Worm (Caenorhabditis elegans) whole organism, late embryonic: ENCODE results near the gene Y39A1A.31.

ENCODE experiments used
- F13H6.1 ChIP-seq: sonication (generic microtip); optimal IDR thresholded peaks from 2 replicates; lab custom pipeline; 2016; ENCODE audit warnings: missing genetic modification characterization, missing compliant biosample characterization
- K02D7.2 ChIP-seq: sonication (generic microtip); optimal IDR thresholded peaks from 2 replicates; lab custom pipeline; 2017; ENCODE audit warnings: mild to moderate bottlenecking, missing genetic modification characterization, missing compliant biosample characterization
- Y22D7AL.16 ChIP-seq: sonication (generic microtip); optimal IDR thresholded peaks from 2 replicates; lab custom pipeline; 2016; ENCODE audit warnings: missing genetic modification characterization, missing compliant biosample characterization
- ahr-1 ChIP-seq: sonication (generic microtip); optimal IDR thresholded peaks from 2 replicates; lab custom pipeline; 2016; ENCODE audit warnings: missing genetic modification characterization, missing compliant biosample characterization
- ama-1 ChIP-seq: fragments of 150-350 bp; optimal IDR thresholded peaks from 2 replicates; lab custom pipeline; 2014
- ceh-14 ChIP-seq: sonication (generic microtip); optimal IDR thresholded peaks from 2 replicates; lab custom pipeline; 2016; ENCODE audit warnings: missing genotype, missing genetic modification characterization, missing compliant biosample characterization
- ceh-18 ChIP-seq: sonication (generic microtip); optimal IDR thresholded peaks from 2 replicates; lab custom pipeline; 2016; ENCODE audit warnings: missing genetic modification characterization, missing compliant biosample characterization
- ceh-19 ChIP-seq: fragments of 200-800 bp; sonication (Bioruptor generic); optimal IDR thresholded peaks from 2 replicates; lab custom pipeline; 2018; ENCODE audit warnings: mild to moderate bottlenecking, missing genetic modification characterization, missing compliant biosample characterization
- ceh-2 ChIP-seq: sonication (generic microtip); optimal IDR thresholded peaks from 2 replicates; lab custom pipeline; 2016; ENCODE audit warnings: missing genotype, missing genetic modification characterization, missing compliant biosample characterization
- ceh-22 ChIP-seq: sonication (generic microtip); optimal IDR thresholded peaks from 2 replicates; lab custom pipeline; 2017; ENCODE audit warnings: missing biosample characterization, missing genetic modification characterization
- ceh-24 ChIP-seq: sonication (generic microtip); optimal IDR thresholded peaks from 2 replicates; lab custom pipeline; 2016; ENCODE audit warnings: mild to moderate bottlenecking, missing genetic modification characterization, missing compliant biosample characterization
- ceh-30 ChIP-seq: fragments of 150-350 bp; optimal IDR thresholded peaks from 2 replicates; lab custom pipeline; 2014; ENCODE audit warnings: missing biosample characterization, missing genetic modification characterization
- ceh-9 ChIP-seq: sonication (generic microtip); optimal IDR thresholded peaks from 2 replicates; lab custom pipeline; 2016; ENCODE audit warnings: mild to moderate bottlenecking, missing genetic modification characterization, inconsistent platforms, missing compliant biosample characterization
- che-1 ChIP-seq: sonication (generic microtip); optimal IDR thresholded peaks from 2 replicates; lab custom pipeline; 2016; ENCODE audit warnings: mild to moderate bottlenecking, missing genetic modification characterization, missing compliant biosample characterization
- dmd-4 ChIP-seq: sonication (generic microtip); optimal IDR thresholded peaks from 2 replicates; lab custom pipeline; 2016; ENCODE audit warnings: borderline replicate concordance, missing genetic modification characterization, missing compliant biosample characterization
- dve-1 ChIP-seq: sonication (generic microtip); optimal IDR thresholded peaks from 2 replicates; lab custom pipeline; 2017; ENCODE audit warnings: antibody characterized with exemption, mild to moderate bottlenecking, missing genetic modification characterization, missing compliant biosample characterization
- elt-4 ChIP-seq: sonication (generic microtip); optimal IDR thresholded peaks from 2 replicates; lab custom pipeline; 2016; ENCODE audit warnings: missing genetic modification characterization, missing compliant biosample characterization
- ets-4 ChIP-seq: sonication (generic microtip); optimal IDR thresholded peaks from 2 replicates; lab custom pipeline; 2016; ENCODE audit warnings: missing genetic modification characterization, missing compliant biosample characterization
- eyg-1 ChIP-seq: sonication (generic microtip); optimal IDR thresholded peaks from 2 replicates; lab custom pipeline; 2016; ENCODE audit warnings: missing genotype, missing genetic modification characterization, missing compliant biosample characterization
- fax-1 ChIP-seq: sonication (generic microtip); optimal IDR thresholded peaks from 2 replicates; lab custom pipeline; 2016; ENCODE audit warnings: missing genotype, missing genetic modification characterization, missing compliant biosample characterization
- fkh-10 ChIP-seq: fragments of 150-350 bp; optimal IDR thresholded peaks from 2 replicates; lab custom pipeline; 2014; ENCODE audit warnings: missing biosample characterization, missing genetic modification reagents, missing genetic modification characterization
- hlh-13 ChIP-seq: fragments of 200-800 bp; sonication (Bioruptor generic); optimal IDR thresholded peaks from 2 replicates; lab custom pipeline; 2018; ENCODE audit warnings: mild to moderate bottlenecking, missing genetic modification characterization, missing compliant biosample characterization
- hlh-15 ChIP-seq: sonication (generic microtip); optimal IDR thresholded peaks from 2 replicates; lab custom pipeline; 2016; ENCODE audit warnings: missing genetic modification characterization, missing compliant biosample characterization
- lim-6 ChIP-seq: sonication (generic microtip); optimal IDR thresholded peaks from 2 replicates; lab custom pipeline; 2016; ENCODE audit warnings: missing genetic modification characterization, missing compliant biosample characterization
- lin-11 ChIP-seq: fragments of 200-800 bp; sonication (Bioruptor generic); optimal IDR thresholded peaks from 2 replicates; lab custom pipeline; 2018; ENCODE audit warnings: mild to moderate bottlenecking, missing genetic modification characterization, missing compliant biosample characterization
- madf-2 ChIP-seq: sonication (generic microtip); optimal IDR thresholded peaks from 2 replicates; lab custom pipeline; 2017; ENCODE audit warnings: missing genetic modification characterization, missing compliant biosample characterization
- mec-3 ChIP-seq: sonication (generic microtip); optimal IDR thresholded peaks from 2 replicates; lab custom pipeline; 2016; ENCODE audit warnings: borderline replicate concordance, missing genetic modification characterization, missing compliant biosample characterization
- nfya-1 ChIP-seq: sonication (generic microtip); optimal IDR thresholded peaks from 2 replicates; lab custom pipeline; 2017; ENCODE audit warnings: missing genetic modification characterization, mild to moderate bottlenecking, missing compliant biosample characterization, antibody characterized with exemption, moderate library complexity
- npax-4 ChIP-seq: sonication (generic microtip); optimal IDR thresholded peaks from 2 replicates; lab custom pipeline; 2016; ENCODE audit warnings: missing genetic modification characterization, missing compliant biosample characterization
- odd-2 ChIP-seq: sonication (generic microtip); optimal IDR thresholded peaks from 2 replicates; lab custom pipeline; 2017; ENCODE audit warnings: antibody characterized with exemption, mild to moderate bottlenecking, missing genetic modification characterization, missing compliant biosample characterization
- pat-9 ChIP-seq: fragments of 200-800 bp; sonication (Bioruptor generic); optimal IDR thresholded peaks from 2 replicates; lab custom pipeline; 2018; ENCODE audit warnings: mild to moderate bottlenecking, missing genetic modification characterization, moderate library complexity, missing compliant biosample characterization
- pax-1 ChIP-seq: fragments of 150-350 bp; optimal IDR thresholded peaks from 2 replicates; lab custom pipeline; 2014; ENCODE audit warnings: missing biosample characterization, missing genetic modification characterization
- pha-2 ChIP-seq: sonication (generic microtip); optimal IDR thresholded peaks from 2 replicates; lab custom pipeline; 2017; ENCODE audit warnings: mild to moderate bottlenecking, missing genetic modification characterization, missing compliant biosample characterization
- pha-4 ChIP-seq: fragments of 150-350 bp; optimal IDR thresholded peaks from 2 replicates; lab custom pipeline; 2018; ENCODE audit warnings: missing biosample characterization, missing genetic modification reagents, missing genetic modification characterization
- pqm-1 ChIP-seq: sonication (generic microtip); optimal IDR thresholded peaks from 2 replicates; lab custom pipeline; 2016; ENCODE audit warnings: missing genetic modification characterization, missing compliant biosample characterization
- sdc-2 ChIP-seq: sonication (generic microtip); optimal IDR thresholded peaks from 2 replicates; lab custom pipeline; 2016; ENCODE audit warnings: missing genotype, missing genetic modification characterization, missing compliant biosample characterization
- sox-2 ChIP-seq: fragments of 200-800 bp; sonication (Bioruptor generic); IDR thresholded peaks from 2 replicates; pipeline ENCODE4 v1.3.6; 2022; ENCODE audit warnings: missing genetic modification reagents, missing genetic modification characterization, missing compliant biosample characterization
- sox-4 ChIP-seq: sonication (generic microtip); optimal IDR thresholded peaks from 2 replicates; lab custom pipeline; 2017; ENCODE audit warnings: mild to moderate bottlenecking, missing genetic modification characterization, inconsistent platforms, missing compliant biosample characterization
- syd-9 ChIP-seq: sonication (generic microtip); optimal IDR thresholded peaks from 2 replicates; lab custom pipeline; 2016; ENCODE audit warnings: mild to moderate bottlenecking, missing genetic modification characterization, moderate library complexity, missing compliant biosample characterization
- tbx-2 ChIP-seq: sonication (generic microtip); optimal IDR thresholded peaks from 2 replicates; lab custom pipeline; 2016; ENCODE audit warnings: missing genetic modification characterization, missing compliant biosample characterization
- unc-42 ChIP-seq: sonication (generic microtip); optimal IDR thresholded peaks from 2 replicates; lab custom pipeline; 2016; ENCODE audit warnings: missing genotype, missing genetic modification characterization, missing compliant biosample characterization
- zip-5 ChIP-seq: sonication (generic microtip); optimal IDR thresholded peaks from 2 replicates; lab custom pipeline; 2016; ENCODE audit warnings: missing genetic modification characterization, missing compliant biosample characterization
- ztf-16 ChIP-seq: sonication (generic microtip); optimal IDR thresholded peaks from 2 replicates; lab custom pipeline; 2017; ENCODE audit warnings: missing genetic modification characterization, missing compliant biosample characterization

The Y39A1A.31 gene

DNA sequence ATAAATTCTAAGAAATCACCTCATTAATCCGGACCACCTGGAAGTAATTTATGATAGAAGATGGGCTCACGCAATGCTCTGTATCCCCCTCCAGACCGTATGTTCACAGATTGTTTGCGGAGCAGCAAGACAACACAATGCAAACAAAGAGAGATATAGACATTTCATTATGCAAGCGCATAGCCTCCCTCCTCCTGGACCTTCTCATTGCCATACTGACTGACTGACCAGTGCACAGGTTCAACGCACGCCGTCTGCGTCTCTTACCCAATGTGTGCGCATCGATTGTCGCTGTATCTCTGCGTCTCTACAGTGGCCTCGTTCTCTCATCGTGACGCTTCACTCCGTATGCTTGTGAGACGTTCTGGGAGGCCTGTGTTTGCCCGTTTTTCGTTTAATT lies 37.3 kb downstream of the Y39A1A.31 start (continued):
- TF ChIP-seq dve-1, result peak; percentile 12
- TF ChIP-seq pqm-1 (tag; lab: Kevin White, UChicago), result no peak
- no peak for TF ChIP-seq ceh-30 (tag; lab: Kevin White, UChicago)
- TF ChIP-seq odd-2 (tag; lab: Kevin White, UChicago), result no peak
- TF ChIP-seq Y22D7AL.16 (tag; lab: Kevin White, UChicago), result no peak
- TF ChIP-seq zip-5 (tag; lab: Kevin White, UChicago), result no peak
- TF ChIP-seq ceh-22 (tag; lab: Kevin White, UChicago), result no peak
- no peak for TF ChIP-seq ceh-14 (tag; lab: Kevin White, UChicago)
- peak; percentile 4 for TF ChIP-seq ztf-16 (tag; lab: Kevin White, UChicago)
- TF ChIP-seq elt-4 (tag; lab: Kevin White, UChicago), result no peak
- no peak for TF ChIP-seq pat-9
- TF ChIP-seq sox-4 (tag; lab: Kevin White, UChicago), result no peak
- TF ChIP-seq ama-1, result no peak
- no peak for TF ChIP-seq F13H6.1 (tag; lab: Kevin White, UChicago)
- TF ChIP-seq sdc-2 (tag; lab: Kevin White, UChicago), result no peak
- no peak for TF ChIP-seq che-1 (tag; lab: Kevin White, UChicago)
- peak; percentile 75 for TF ChIP-seq tbx-2 (tag; lab: Kevin White, UChicago)
- no peak for TF ChIP-seq fax-1 (tag; lab: Kevin White, UChicago)
- no peak for TF ChIP-seq eyg-1 (tag; lab: Kevin White, UChicago)
- TF ChIP-seq ceh-9, result no peak
- no peak for TF ChIP-seq npax-4 (tag; lab: Kevin White, UChicago)
- no peak for TF ChIP-seq lim-6 (tag; lab: Kevin White, UChicago)
- no peak for TF ChIP-seq ceh-18 (tag; lab: Kevin White, UChicago)
- TF ChIP-seq ceh-24 (tag; lab: Kevin White, UChicago), result no peak
- no peak for TF ChIP-seq fkh-10
- no peak for TF ChIP-seq hlh-15 (tag; lab: Kevin White, UChicago)
- TF ChIP-seq ahr-1 (tag; lab: Kevin White, UChicago), result no peak
- TF ChIP-seq unc-42 (tag; lab: Kevin White, UChicago), result peak; percentile 14
- peak; percentile 49 for TF ChIP-seq sox-2 (GFP tag; lab: Robert Waterston, UW)
- TF ChIP-seq mec-3 (tag; lab: Kevin White, UChicago), result no peak
- peak; percentile 16 for TF ChIP-seq ceh-19 (GFP tag; lab: Kevin White, UChicago)
- TF ChIP-seq ets-4, result peak; percentile 47
- no peak for TF ChIP-seq syd-9
- no peak for TF ChIP-seq hlh-13
- TF ChIP-seq K02D7.2, result no peak
- no peak for TF ChIP-seq pha-4 (tag; lab: Kevin White, UChicago)
- peak; percentile 84 for TF ChIP-seq nfya-1
- no peak for TF ChIP-seq pax-1 (tag; lab: Kevin White, UChicago)
- no peak for TF ChIP-seq pha-2
- no peak for TF ChIP-seq madf-2

DNA sequence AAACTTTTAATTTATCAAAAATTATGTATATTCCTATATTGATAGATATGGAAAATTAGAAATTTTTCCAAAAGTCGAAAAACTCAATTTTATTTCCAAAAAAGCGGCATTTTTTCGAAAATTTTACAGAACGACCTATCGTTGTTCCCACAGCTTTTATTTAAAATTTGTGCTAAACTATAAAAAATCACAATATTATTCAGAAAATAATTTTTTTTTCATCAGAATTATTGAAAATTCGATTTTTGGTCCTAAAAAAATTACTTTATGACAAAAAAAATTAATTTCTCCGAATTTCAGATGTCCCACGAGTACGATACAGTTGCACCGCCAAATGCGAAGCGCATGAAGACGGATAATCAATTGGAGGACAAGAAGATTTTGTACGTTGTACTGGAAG lies 39.7 kb downstream of the Y39A1A.31 start, which contains the start of gene emg-1:
Gene emg-1, plus strand, starts transcription at position 301 of the 400 bp plus-strand sequence.
- TF ChIP-seq ceh-22 (tag; lab: Kevin White, UChicago) (no peak), ets-4 (no peak), ceh-2 (tag; lab: Kevin White, UChicago) (no peak), pha-2 (no peak), lin-11 (tag; lab: Kevin White, UChicago) (no peak), pha-4 (tag; lab: Kevin White, UChicago) (no peak), ceh-19 (GFP tag; lab: Kevin White, UChicago) (no peak), dmd-4 (no peak), dve-1 (no peak)
